2 worm cellular contexts compared by ENCODE assay signal in genomic region chrV:915716-916115, ce11.
A peak's percentile ranks its signal among the peaks of the same experiment; 100 is the strongest.
TF ChIP-seq lines count a peak whose summit lies in the region.

No protein-coding gene starts in this region.

TF ChIP-seq in whole organism, L4 larva, 104 proteins besides CTCF, POLR2A, EP300 and RAD21:
- TF ChIP-seq nhr-102 (tag; optimal IDR thresholded peaks at IDR 0.05; lab: Kevin White, UChicago) (no peak), set-16 (GFP tag; IDR thresholded peaks at IDR 0.05; lab: Robert Waterston, UW) (peak; percentile 74)
TF ChIP-seq in whole organism, L4 larva: peak in this region for 1.

TF ChIP-seq in whole organism, young adult, 124 proteins besides CTCF, POLR2A, EP300 and RAD21:
- no peak for TF ChIP-seq let-526 (GFP tag; IDR thresholded peaks at IDR 0.05; lab: Robert Waterston, UW)
- TF ChIP-seq F37B4.10 (GFP tag; IDR thresholded peaks at IDR 0.05; lab: Robert Waterston, UW), result peak; percentile 92; the same call in 1 of the 2 replicates
